Fruit fly (Drosophila melanogaster) whole organism, adult: Measurements from ENCODE around the gene CG14963.

Experiments
- CG11617 ChIP-seq: fragments of 200-800 bp; sonication (Bioruptor generic); optimal IDR thresholded peaks from 2 replicates; lab custom pipeline; 2017; ENCODE audit warnings: mild to moderate bottlenecking, missing biosample characterization, missing genetic modification reagents, missing genetic modification characterization
- CG12768 ChIP-seq: fragments of 200-800 bp; sonication (Bioruptor generic); optimal IDR thresholded peaks from 2 replicates; lab custom pipeline; 2017; ENCODE audit warnings: missing biosample characterization, missing genetic modification characterization, mild to moderate bottlenecking, moderate library complexity, missing genetic modification reagents
- CG14711 ChIP-seq: fragments of 200-800 bp; sonication (Bioruptor generic); optimal IDR thresholded peaks from 2 replicates; lab custom pipeline; 2018; ENCODE audit warnings: missing biosample characterization, mild to moderate bottlenecking, missing genetic modification characterization, moderate library complexity
- CG1620 ChIP-seq: fragments of 200-800 bp; sonication (Bioruptor generic); optimal IDR thresholded peaks from 2 replicates; lab custom pipeline; 2016; ENCODE audit warnings: missing biosample characterization, missing genetic modification characterization
- CG33017 ChIP-seq: fragments of 200-800 bp; sonication (Bioruptor generic); optimal IDR thresholded peaks from 2 replicates; lab custom pipeline; 2018; ENCODE audit warnings: missing biosample characterization, mild to moderate bottlenecking, missing genetic modification characterization, moderate library complexity
- CG5204 ChIP-seq: fragments of 200-800 bp; sonication (Bioruptor generic); optimal IDR thresholded peaks from 2 replicates; lab custom pipeline; 2016; ENCODE audit warnings: missing biosample characterization, missing genetic modification characterization
- CG7045 ChIP-seq: fragments of 200-800 bp; sonication (Bioruptor generic); optimal IDR thresholded peaks from 2 replicates; lab custom pipeline; 2017; ENCODE audit warnings: missing biosample characterization, mild to moderate bottlenecking, missing genetic modification characterization
- CG7101 ChIP-seq: fragments of 200-800 bp; sonication (Bioruptor generic); optimal IDR thresholded peaks from 2 replicates; lab custom pipeline; 2018; ENCODE audit warnings: missing biosample characterization, mild to moderate bottlenecking, missing genetic modification characterization, moderate library complexity
- Clk ChIP-seq: fragments of 200-800 bp; sonication (Bioruptor generic); optimal IDR thresholded peaks from 2 replicates; lab custom pipeline; 2017; ENCODE audit warnings: missing biosample characterization, missing genetic modification characterization
- Crg-1 ChIP-seq: fragments of 200-800 bp; sonication (Bioruptor generic); optimal IDR thresholded peaks from 2 replicates; lab custom pipeline; 2016; ENCODE audit warnings: missing biosample characterization, missing genetic modification characterization
- Hr96 ChIP-seq: fragments of 200-800 bp; sonication (Bioruptor generic); optimal IDR thresholded peaks from 2 replicates; lab custom pipeline; 2016; ENCODE audit warnings: missing biosample characterization, missing genetic modification characterization
- Mnt ChIP-seq: fragments of 200-800 bp; sonication (Bioruptor generic); optimal IDR thresholded peaks from 2 replicates; lab custom pipeline; 2016; ENCODE audit warnings: missing biosample characterization, mild to moderate bottlenecking, missing genetic modification characterization
- bab1 ChIP-seq: fragments of 200-800 bp; sonication (Bioruptor generic); optimal IDR thresholded peaks from 3 replicates; lab custom pipeline; 2019; ENCODE audit warnings: missing biosample characterization, mild to moderate bottlenecking, missing genetic modification characterization, moderate library complexity
- cic ChIP-seq: fragments of 200-800 bp; sonication (Bioruptor generic); optimal IDR thresholded peaks from 2 replicates; lab custom pipeline; 2017; ENCODE audit warnings: missing biosample characterization, mild to moderate bottlenecking, missing genetic modification characterization, moderate library complexity
- cnc ChIP-seq, 2 experiments: fragments of >200 bp; optimal IDR thresholded peaks; 2 replicates each; lab custom pipeline; 2017
- kay ChIP-seq: fragments of 200-800 bp; sonication (Bioruptor generic); peaks from one replicate; lab custom pipeline; 2016; ENCODE audit warnings: missing biosample characterization, missing genetic modification characterization, borderline replicate concordance
- ovo ChIP-seq: fragments of 200-800 bp; sonication (Bioruptor generic); optimal IDR thresholded peaks from 2 replicates; lab custom pipeline; 2016; ENCODE audit warnings: missing biosample characterization, missing genetic modification characterization
- pad ChIP-seq: fragments of 200-800 bp; sonication (Bioruptor generic); optimal IDR thresholded peaks from 3 replicates; lab custom pipeline; 2017; ENCODE audit warnings: missing biosample characterization, missing genetic modification characterization, mild to moderate bottlenecking, moderate library complexity, missing genetic modification reagents
- tj ChIP-seq: fragments of 200-800 bp; sonication (Bioruptor generic); optimal IDR thresholded peaks from 3 replicates; lab custom pipeline; 2017; ENCODE audit warnings: missing biosample characterization, mild to moderate bottlenecking, missing genetic modification characterization, moderate library complexity
- toe ChIP-seq: fragments of 200-800 bp; sonication (Bioruptor generic); optimal IDR thresholded peaks from 2 replicates; lab custom pipeline; 2016; ENCODE audit warnings: missing biosample characterization, missing genetic modification characterization

Gene CG14963

dm6 chr3L:3192912-3193311 lies 20.6 kb upstream of the CG14963 start, which contains the start of gene Hsp83:
Hsp83 (plus strand) TSS chr3L:3192969.
- peak; percentile 98 for TF ChIP-seq bab1 (GFP tag; lab: Kevin White, UChicago)
- peak; percentile 91 for TF ChIP-seq CG1620 (GFP tag; lab: Kevin White, UChicago)
- TF ChIP-seq Crg-1 (GFP tag; lab: Kevin White, UChicago): peak; percentile 99
- TF ChIP-seq CG5204: peak; percentile 96
- TF ChIP-seq CG7101 (tag; lab: Kevin White, UChicago): peak; percentile 99
- TF ChIP-seq Mnt (GFP tag; lab: Kevin White, UChicago): peak; percentile 98
- TF ChIP-seq CG14711 (tag; lab: Kevin White, UChicago): peak; percentile 86
- peak; percentile 96 for TF ChIP-seq ovo
- TF ChIP-seq Hr96 (GFP tag; lab: Kevin White, UChicago): peak; percentile 97
- TF ChIP-seq Clk (GFP tag; lab: Kevin White, UChicago): peak; percentile 92
- peak; percentile 99 for TF ChIP-seq cic (GFP tag; lab: Kevin White, UChicago)
- TF ChIP-seq CG11617 (GFP tag; lab: Kevin White, UChicago): peak; percentile 99
- peak; percentile 98 for TF ChIP-seq kay (GFP tag; lab: Kevin White, UChicago)
- TF ChIP-seq tj (GFP tag; lab: Kevin White, UChicago): peak; percentile 87
- TF ChIP-seq cnc (optimal IDR thresholded peaks at IDR 0.05; lab: Kevin White, UChicago): no peak
- peak; percentile 91 for TF ChIP-seq pad
- TF ChIP-seq CG12768 (GFP tag; lab: Kevin White, UChicago): peak; percentile 99
- peak; percentile 99 for TF ChIP-seq CG33017
- TF ChIP-seq CG7045 (GFP tag; lab: Kevin White, UChicago): peak; percentile 99
- peak; percentile 86 for TF ChIP-seq toe

- TF ChIP-seq CG5204: no peak
- TF ChIP-seq cic (GFP tag; lab: Kevin White, UChicago): no peak
- no peak for TF ChIP-seq toe
- TF ChIP-seq ovo: no peak
These were observed 20.1 kb upstream of the CG14963 start, which contains the start of gene CG14965 for dm6 chr3L:3192333-3192894. CG14965 (minus strand) TSS chr3L:3192491.

dm6 chr3L:3189647-3190046 lies 17.3 kb upstream of the CG14963 start, which contains the start of the genes CG42525 and CG14958:
CG42525 (minus strand) TSS chr3L:3189747.
CG14958 (plus strand) TSS chr3L:3189978.
- TF ChIP-seq cnc (optimal IDR thresholded peaks at IDR 0.05; lab: Kevin White, UChicago): no peak
- no peak for TF ChIP-seq toe
- no peak for TF ChIP-seq Mnt (GFP tag; lab: Kevin White, UChicago)
- TF ChIP-seq cic (GFP tag; lab: Kevin White, UChicago): no peak
- TF ChIP-seq CG7101 (tag; lab: Kevin White, UChicago): no peak
- no peak for TF ChIP-seq pad
- no peak for TF ChIP-seq CG12768 (GFP tag; lab: Kevin White, UChicago)
- TF ChIP-seq CG1620 (GFP tag; lab: Kevin White, UChicago): no peak
- no peak for TF ChIP-seq Clk (GFP tag; lab: Kevin White, UChicago)
- no peak for TF ChIP-seq CG14711 (tag; lab: Kevin White, UChicago)
- TF ChIP-seq Hr96 (GFP tag; lab: Kevin White, UChicago): no peak
- TF ChIP-seq CG11617 (GFP tag; lab: Kevin White, UChicago): no peak
- no peak for TF ChIP-seq ovo
- no peak for TF ChIP-seq CG33017

dm6 chr3L:3187263-3187662 lies 14.9 kb upstream of the CG14963 start, which contains the start of gene CG14957:
CG14957 (plus strand) TSS chr3L:3187563.
- TF ChIP-seq CG7101 (tag; lab: Kevin White, UChicago) (no peak), CG12768 (GFP tag; lab: Kevin White, UChicago) (peak; percentile 11), Mnt (GFP tag; lab: Kevin White, UChicago) (no peak), CG7045 (GFP tag; lab: Kevin White, UChicago) (peak; percentile 55), pad (no peak)

dm6 chr3L:3186364-3186763 lies 14.0 kb upstream of the CG14963 start, which contains the start of gene CG32284:
CG32284 (plus strand) TSS chr3L:3186664.
- TF ChIP-seq cnc (optimal IDR thresholded peaks at IDR 0.05; lab: Kevin White, UChicago) (no peak), Mnt (GFP tag; lab: Kevin White, UChicago) (no peak), CG5204 (no peak), CG33017 (no peak), CG12768 (GFP tag; lab: Kevin White, UChicago) (no peak), toe (no peak), kay (GFP tag; lab: Kevin White, UChicago) (no peak), Hr96 (GFP tag; lab: Kevin White, UChicago) (no peak), CG7045 (GFP tag; lab: Kevin White, UChicago) (no peak), CG11617 (GFP tag; lab: Kevin White, UChicago) (no peak), cic (GFP tag; lab: Kevin White, UChicago) (no peak), CG1620 (GFP tag; lab: Kevin White, UChicago) (no peak), tj (GFP tag; lab: Kevin White, UChicago) (no peak), Crg-1 (GFP tag; lab: Kevin White, UChicago) (no peak), CG7101 (tag; lab: Kevin White, UChicago) (no peak), bab1 (GFP tag; lab: Kevin White, UChicago) (no peak), CG14711 (tag; lab: Kevin White, UChicago) (no peak), ovo (no peak)

- TF ChIP-seq bab1 (GFP tag; lab: Kevin White, UChicago) (no peak), Crg-1 (GFP tag; lab: Kevin White, UChicago) (no peak), Hr96 (GFP tag; lab: Kevin White, UChicago) (no peak), Clk (GFP tag; lab: Kevin White, UChicago) (no peak), tj (GFP tag; lab: Kevin White, UChicago) (no peak), CG7101 (tag; lab: Kevin White, UChicago) (no peak), Mnt (GFP tag; lab: Kevin White, UChicago) (no peak), CG11617 (GFP tag; lab: Kevin White, UChicago) (no peak), CG5204 (no peak), cic (GFP tag; lab: Kevin White, UChicago) (no peak), toe (no peak), cnc (optimal IDR thresholded peaks at IDR 0.05; lab: Kevin White, UChicago) (no peak), pad (no peak), CG12768 (GFP tag; lab: Kevin White, UChicago) (no peak)
These were observed 11.8 kb upstream of the CG14963 start, which contains the start of gene CG42494 for dm6 chr3L:3184104-3184503. CG42494 (plus strand) TSS chr3L:3184404.
